Worm (Caenorhabditis elegans) whole organism, young adult: ENCODE measurements around the gene C03B1.7.

Source experiments
- B0261.1 ChIP-seq: sonication (generic microtip); optimal IDR thresholded peaks from 2 replicates; lab custom pipeline; 2016; ENCODE audit warnings: mild to moderate bottlenecking, missing genetic modification characterization, moderate library complexity, missing compliant biosample characterization
- B0336.3 ChIP-seq: fragments of 200-800 bp; sonication (Bioruptor generic); IDR thresholded peaks from 2 replicates; pipeline ENCODE4 v1.3.6; 2022; ENCODE audit warnings: missing genetic modification characterization, missing compliant biosample characterization
- D2030.7 ChIP-seq: fragments of 200-800 bp; sonication (Bioruptor generic); IDR thresholded peaks from 2 replicates; pipeline ENCODE4 v1.3.6; 2022; ENCODE audit warnings: missing genetic modification reagents, missing genetic modification characterization, missing compliant biosample characterization
- F10E7.11 ChIP-seq: sonication (generic microtip); optimal IDR thresholded peaks from 2 replicates; lab custom pipeline; 2017; ENCODE audit warnings: mild to moderate bottlenecking, missing genetic modification characterization, moderate library complexity, missing compliant biosample characterization
- F33H1.4 ChIP-seq: fragments of 200-800 bp; sonication (Bioruptor generic); IDR thresholded peaks from 2 replicates; pipeline ENCODE4 v1.3.6; 2022; ENCODE audit warnings: missing genetic modification reagents, missing genetic modification characterization, missing compliant biosample characterization
- K11D2.4 ChIP-seq: fragments of 200-800 bp; sonication (Bioruptor generic); IDR thresholded peaks from 2 replicates; pipeline ENCODE4 v1.3.6; 2022; ENCODE audit warnings: missing genetic modification reagents, missing genetic modification characterization, missing compliant biosample characterization
- Y53G8AR.9 ChIP-seq: fragments of 200-800 bp; sonication (Bioruptor generic); conservative IDR thresholded peaks from 2 replicates; pipeline ENCODE4 v1.3.6; 2022; ENCODE audit warnings: missing genetic modification reagents, missing genetic modification characterization, missing compliant biosample characterization
- Y67H2A.10 ChIP-seq: fragments of 200-800 bp; sonication (Bioruptor generic); conservative IDR thresholded peaks from 2 replicates; pipeline ENCODE4 v1.3.6; 2022; ENCODE audit warnings: missing genetic modification reagents, missing genetic modification characterization, missing compliant biosample characterization
- Y95B8A.8 ChIP-seq: fragments of 200-800 bp; sonication (Bioruptor generic); IDR thresholded peaks from 2 replicates; pipeline ENCODE4 v1.3.6; 2022; ENCODE audit warnings: missing genetic modification reagents, missing genetic modification characterization, missing compliant biosample characterization
- attf-5 ChIP-seq: fragments of 200-800 bp; sonication (Bioruptor generic); optimal IDR thresholded peaks from 2 replicates; lab custom pipeline; 2018; ENCODE audit warnings: mild to moderate bottlenecking, missing genetic modification characterization, missing compliant biosample characterization
- cebp-1 ChIP-seq, 2 experiments: fragments of 200-800 bp in 1 of 2; sonication (Bioruptor generic) in 1 of 2; sonication (generic microtip) in 1 of 2; IDR thresholded peaks in 1 of 2; optimal IDR thresholded peaks in 1 of 2; 2 replicates each; pipeline versions ENCODE4 v1.3.6 to Lab custom; 2017 to 2022; ENCODE audit warnings: missing compliant biosample characterization in 2 of 2, missing genetic modification characterization in 2 of 2, mild to moderate bottlenecking in 1 of 2, missing genetic modification reagents in 1 of 2, moderate library complexity in 1 of 2
- cebp-2 ChIP-seq: fragments of 200-800 bp; sonication (Bioruptor generic); IDR thresholded peaks from 2 replicates; pipeline ENCODE4 v1.3.6; 2022; ENCODE audit warnings: missing genetic modification characterization, missing compliant biosample characterization
- ceh-27 ChIP-seq: fragments of 200-800 bp; sonication (Bioruptor generic); optimal IDR thresholded peaks from 2 replicates; lab custom pipeline; 2018; ENCODE audit warnings: mild to moderate bottlenecking, missing genetic modification characterization, moderate library complexity, missing compliant biosample characterization
- dox-1 ChIP-seq: fragments of 200-800 bp; sonication (Bioruptor generic); IDR thresholded peaks from 2 replicates; pipeline ENCODE4 v1.3.6; 2022; ENCODE audit warnings: missing genetic modification reagents, missing genetic modification characterization, missing compliant biosample characterization
- egl-44 ChIP-seq: fragments of 200-800 bp; sonication (Bioruptor generic); IDR thresholded peaks from 2 replicates; pipeline ENCODE4 v1.3.6; 2022; ENCODE audit warnings: missing genetic modification reagents, missing genetic modification characterization, missing compliant biosample characterization
- hmg-1.2 ChIP-seq: fragments of 200-800 bp; sonication (Bioruptor generic); IDR thresholded peaks from 2 replicates; pipeline ENCODE4 v1.3.6; 2022; ENCODE audit warnings: missing genetic modification reagents, missing genetic modification characterization, missing compliant biosample characterization
- hrde-1 ChIP-seq: sonication (generic microtip); optimal IDR thresholded peaks from 2 replicates; lab custom pipeline; 2016; ENCODE audit warnings: missing genetic modification characterization, mild to moderate bottlenecking, missing compliant biosample characterization, moderate library complexity, missing genotype, missing genetic modification reagents, borderline replicate concordance
- lsy-27 ChIP-seq: sonication (generic microtip); optimal IDR thresholded peaks from 2 replicates; lab custom pipeline; 2017; ENCODE audit warnings: missing genetic modification characterization, mild to moderate bottlenecking, missing compliant biosample characterization, antibody characterized with exemption, missing genotype, borderline replicate concordance; ENCODE audit not compliant: insufficient read depth
- madf-3 ChIP-seq: fragments of 200-800 bp; sonication (Bioruptor generic); IDR thresholded peaks from 2 replicates; pipeline ENCODE4 v1.3.6; 2022; ENCODE audit warnings: missing genetic modification reagents, missing genetic modification characterization, missing compliant biosample characterization
- nfya-1 ChIP-seq: sonication (generic microtip); optimal IDR thresholded peaks from 2 replicates; lab custom pipeline; 2017; ENCODE audit warnings: antibody characterized with exemption, missing compliant biosample characterization, missing genetic modification characterization, borderline replicate concordance; ENCODE audit not compliant: insufficient read depth
- nfyb-1 ChIP-seq: fragments of 200-800 bp; sonication (Bioruptor generic); IDR thresholded peaks from 2 replicates; pipeline ENCODE4 v1.3.6; 2022; ENCODE audit warnings: missing genetic modification reagents, missing genetic modification characterization, missing compliant biosample characterization
- nhr-120 ChIP-seq: fragments of 200-800 bp; sonication (Bioruptor generic); IDR thresholded peaks from 2 replicates; pipeline ENCODE4 v1.3.6; 2022; ENCODE audit warnings: missing genetic modification characterization, missing compliant biosample characterization
- nhr-27 ChIP-seq: fragments of 200-800 bp; sonication (Bioruptor generic); optimal IDR thresholded peaks from 2 replicates; lab custom pipeline; 2018; ENCODE audit warnings: mild to moderate bottlenecking, missing genetic modification characterization, moderate library complexity, missing compliant biosample characterization
- nhr-80 ChIP-seq: sonication (generic microtip); optimal IDR thresholded peaks from 2 replicates; lab custom pipeline; 2016; ENCODE audit warnings: missing genetic modification characterization, missing compliant biosample characterization
- nhr-90 ChIP-seq: sonication (generic microtip); optimal IDR thresholded peaks from 2 replicates; lab custom pipeline; 2016; ENCODE audit warnings: missing genotype, mild to moderate bottlenecking, missing genetic modification characterization, missing compliant biosample characterization
- pha-4 ChIP-seq: fragments of 150-350 bp; sonication (generic microtip); optimal IDR thresholded peaks from 2 replicates; lab custom pipeline; 2014; ENCODE audit warnings: missing biosample characterization, missing genetic modification reagents, missing genetic modification characterization
- rcor-1 ChIP-seq: fragments of 200-800 bp; sonication (Bioruptor generic); IDR thresholded peaks from 2 replicates; pipeline ENCODE4 v1.3.6; 2022; ENCODE audit warnings: missing genetic modification reagents, missing genetic modification characterization, missing compliant biosample characterization
- sdz-38 ChIP-seq: sonication (generic microtip); optimal IDR thresholded peaks from 2 replicates; lab custom pipeline; 2016; ENCODE audit warnings: missing genotype, missing genetic modification characterization, missing compliant biosample characterization
- tbp1 ChIP-seq: fragments of 200-800 bp; sonication (Bioruptor generic); optimal IDR thresholded peaks from 2 replicates; lab custom pipeline; 2018; ENCODE audit warnings: mild to moderate bottlenecking, missing genetic modification characterization, missing compliant biosample characterization
- tbx-9 ChIP-seq: sonication (generic microtip); optimal IDR thresholded peaks from 2 replicates; lab custom pipeline; 2016; ENCODE audit warnings: borderline replicate concordance, missing genetic modification characterization, inconsistent platforms, missing compliant biosample characterization
- unc-62 ChIP-seq: fragments of 150-350 bp; optimal IDR thresholded peaks from 2 replicates; lab custom pipeline; 2014; ENCODE audit warnings: missing biosample characterization, missing genetic modification reagents, missing genetic modification characterization
- zfh-2 ChIP-seq: fragments of 200-800 bp; sonication (Bioruptor generic); conservative IDR thresholded peaks from 2 replicates; pipeline ENCODE4 v1.3.6; 2022; ENCODE audit warnings: missing genetic modification reagents, missing genetic modification characterization, missing compliant biosample characterization
- ztf-18 ChIP-seq: sonication (generic microtip); optimal IDR thresholded peaks from 2 replicates; lab custom pipeline; 2016; ENCODE audit warnings: missing genotype, mild to moderate bottlenecking, missing genetic modification characterization, missing compliant biosample characterization
- ztf-26 ChIP-seq: sonication (generic microtip); optimal IDR thresholded peaks from 2 replicates; lab custom pipeline; 2017; ENCODE audit warnings: missing genetic modification characterization, missing compliant biosample characterization
- ztf-6 ChIP-seq: fragments of 200-800 bp; sonication (Bioruptor generic); IDR thresholded peaks from 2 replicates; pipeline ENCODE4 v1.3.6; 2022; ENCODE audit warnings: missing genetic modification reagents, missing genetic modification characterization, missing compliant biosample characterization

The C03B1.7 gene

DNA sequence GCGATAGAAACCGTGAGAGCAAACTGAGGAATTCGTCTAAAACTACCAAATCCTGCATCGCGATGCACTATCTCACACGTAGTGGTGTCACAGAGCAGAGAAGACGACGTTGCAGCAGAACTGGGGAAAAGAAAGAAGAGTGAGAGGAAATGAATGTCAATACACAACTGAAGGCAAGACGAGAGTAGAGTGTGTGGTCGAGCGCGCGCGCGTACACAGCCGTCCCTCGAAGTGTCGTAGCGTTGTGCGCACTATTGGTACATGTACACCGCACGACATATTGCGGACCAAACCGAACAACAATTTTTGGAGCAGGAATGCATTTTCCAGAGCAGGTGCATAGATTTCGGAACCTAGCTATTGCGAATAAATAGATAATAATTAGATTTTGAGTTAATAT, 36.8 kb downstream of the C03B1.7 start (continued):
- TF ChIP-seq hmg-1.2 (GFP tag; lab: Robert Waterston, UW) (peak; percentile 38; the same call in 1 of the 2 replicates), attf-5 (GFP tag; lab: Kevin White, UChicago) (peak; percentile 32), Y95B8A.8 (GFP tag; lab: Robert Waterston, UW) (no peak), B0336.3 (GFP tag; lab: Robert Waterston, UW) (peak; percentile 61; the same call in 1 of the 2 replicates), ztf-18 (tag; lab: Kevin White, UChicago) (peak; percentile 5), nhr-80 (peak; percentile 59), lsy-27 (no peak), madf-3 (GFP tag; lab: Robert Waterston, UW) (0 out of 2 replicates have a peak, but pooled peaks have one; percentile 52), B0261.1 (peak; percentile 10), rcor-1 (GFP tag; lab: Robert Waterston, UW) (peak; percentile 25; the same call in 1 of the 2 replicates), nfyb-1 (GFP tag; lab: Robert Waterston, UW) (peak; percentile 47; the same call in 1 of the 2 replicates)

DNA sequence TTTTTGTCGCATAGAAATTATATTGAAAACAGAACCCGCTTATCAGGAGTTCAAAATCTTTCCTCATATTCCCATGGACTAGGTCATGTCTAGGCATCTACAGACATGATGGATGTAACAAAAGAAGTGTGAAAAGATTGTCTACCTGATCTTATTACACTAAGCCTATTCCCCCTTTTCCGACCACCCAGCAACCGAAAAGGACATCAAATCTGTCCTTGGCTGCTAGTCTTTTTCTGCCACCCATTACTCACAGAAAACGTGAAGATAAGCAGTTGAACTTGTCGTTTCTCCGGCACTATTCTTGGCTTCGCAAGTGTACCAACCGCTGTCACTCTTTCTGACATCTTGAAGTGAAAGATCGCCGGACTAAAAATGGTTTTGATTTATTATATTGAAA, 41.3 kb downstream of the C03B1.7 start:
- no peak for TF ChIP-seq ztf-26 (tag; lab: Kevin White, UChicago)
- TF ChIP-seq K11D2.4 (GFP tag; lab: Robert Waterston, UW): no peak
- no peak for TF ChIP-seq F10E7.11 (tag; lab: Kevin White, UChicago)
- TF ChIP-seq nhr-90 (tag; lab: Kevin White, UChicago): no peak
- TF ChIP-seq hrde-1 (tag; lab: Kevin White, UChicago): no peak
- TF ChIP-seq ztf-6 (GFP tag; lab: Robert Waterston, UW): no peak
- TF ChIP-seq D2030.7 (GFP tag; lab: Robert Waterston, UW): no peak
- TF ChIP-seq nfya-1 (tag; lab: Kevin White, UChicago): no peak
- no peak for TF ChIP-seq egl-44 (GFP tag; lab: Robert Waterston, UW)
- TF ChIP-seq, all 124 proteins: peak for 0

DNA sequence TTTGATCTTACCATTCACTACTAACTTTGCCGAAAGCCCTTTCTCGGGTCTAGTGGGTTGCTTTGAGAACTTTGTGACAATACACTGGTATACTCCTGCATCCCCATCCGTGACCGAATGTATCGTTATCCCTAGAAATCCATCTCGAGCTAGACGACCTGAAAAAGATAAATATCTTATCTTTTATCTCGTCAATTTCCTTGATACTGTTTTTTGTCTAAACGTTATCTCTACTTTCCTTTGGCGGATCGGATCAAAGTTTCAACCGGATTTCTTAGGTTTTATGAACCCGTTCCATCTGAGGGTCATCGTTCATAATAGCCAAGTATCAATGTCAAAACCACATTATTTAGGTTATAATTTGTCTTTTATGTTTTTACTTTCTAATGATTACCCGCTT, 42.9 kb downstream of the C03B1.7 start:
- TF ChIP-seq ztf-26 (tag; lab: Kevin White, UChicago): no peak
- TF ChIP-seq cebp-1 (GFP tag; IDR thresholded peaks at IDR 0.05; lab: Robert Waterston, UW): no peak
- no peak for TF ChIP-seq cebp-1 (tag; optimal IDR thresholded peaks at IDR 0.05; lab: Kevin White, UChicago)
- TF ChIP-seq tbx-9 (tag; lab: Kevin White, UChicago): no peak
- TF ChIP-seq tbp1 (GFP tag; lab: Kevin White, UChicago): no peak
- no peak for TF ChIP-seq dox-1 (GFP tag; lab: Robert Waterston, UW)
- no peak for TF ChIP-seq F10E7.11 (tag; lab: Kevin White, UChicago)
- no peak for TF ChIP-seq sdz-38
- TF ChIP-seq lsy-27: no peak

DNA sequence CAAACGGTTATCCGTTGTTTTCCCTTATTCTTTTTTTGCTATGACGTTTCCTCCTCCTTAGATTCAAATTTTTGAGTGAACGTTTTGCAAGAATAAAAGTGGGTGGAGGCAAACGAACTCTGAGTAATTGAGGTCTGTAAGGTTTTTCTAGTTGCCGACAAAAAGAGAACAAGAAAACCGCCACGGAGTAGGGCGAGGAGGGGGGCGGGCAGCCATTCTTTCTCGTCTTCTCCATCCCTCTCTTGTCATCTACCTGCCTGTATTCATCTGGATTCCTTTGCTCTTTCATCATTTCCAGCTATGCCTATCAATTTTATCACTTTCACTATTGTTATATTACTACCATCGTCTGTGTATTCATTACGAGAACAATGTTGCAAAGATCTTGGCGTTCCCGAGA, 43.6 kb downstream of the C03B1.7 start, which contains the start of gene igdb-3:
TSS of gene igdb-3 (plus strand) at position 301 of the 400 bp plus-strand sequence.
- no peak for TF ChIP-seq dox-1 (GFP tag; lab: Robert Waterston, UW)
- TF ChIP-seq ceh-27 (GFP tag; lab: Kevin White, UChicago): no peak
- no peak for TF ChIP-seq F33H1.4 (GFP tag; lab: Robert Waterston, UW)
- TF ChIP-seq nhr-27 (tag; lab: Kevin White, UChicago): no peak
- TF ChIP-seq zfh-2 (GFP tag; lab: Robert Waterston, UW): no peak
- no peak for TF ChIP-seq Y53G8AR.9
- no peak for TF ChIP-seq cebp-2 (GFP tag; lab: Robert Waterston, UW)
- TF ChIP-seq nhr-120: no peak
- no peak for TF ChIP-seq unc-62
- TF ChIP-seq pha-4 (tag; lab: Kevin White, UChicago): no peak
- TF ChIP-seq Y67H2A.10: no peak
- no peak for TF ChIP-seq rcor-1 (GFP tag; lab: Robert Waterston, UW)
